Worm (Caenorhabditis elegans) whole organism, midembryonic: ENCODE measurements around the gene spp-1.

ENCODE experiments used
- T22C8.4 ChIP-seq: fragments of 200-800 bp; sonication (Bioruptor generic); IDR thresholded peaks from 2 replicates; pipeline ENCODE4 v1.3.6; 2022; ENCODE audit warnings: missing genetic modification characterization, missing compliant biosample characterization
- cog-1 ChIP-seq: sonication (generic microtip); optimal IDR thresholded peaks from 2 replicates; lab custom pipeline; 2016; ENCODE audit warnings: missing genetic modification characterization, missing compliant biosample characterization
- flt-1 ChIP-seq: fragments of 200-800 bp; sonication (Bioruptor generic); IDR thresholded peaks from 2 replicates; pipeline ENCODE4 v1.3.6; 2022; ENCODE audit warnings: missing genetic modification characterization, missing compliant biosample characterization
- klf-2 ChIP-seq: fragments of 200-800 bp; sonication (Bioruptor generic); conservative IDR thresholded peaks from 2 replicates; pipeline ENCODE4 v1.3.6; 2022; ENCODE audit warnings: missing genetic modification reagents, missing genetic modification characterization, missing compliant biosample characterization
- med-1 ChIP-seq: sonication (generic microtip); optimal IDR thresholded peaks from 2 replicates; lab custom pipeline; 2017; ENCODE audit warnings: missing genetic modification characterization, mild to moderate bottlenecking, missing compliant biosample characterization, antibody characterized with exemption, missing genetic modification reagents; ENCODE audit not compliant: insufficient read depth
- ref-1 ChIP-seq: fragments of 200-800 bp; sonication (Bioruptor generic); conservative IDR thresholded peaks from 2 replicates; pipeline ENCODE4 v1.3.6; 2022; ENCODE audit warnings: missing genetic modification reagents, missing genetic modification characterization, missing compliant biosample characterization
- tab-1 ChIP-seq: fragments of 200-800 bp; sonication (Bioruptor generic); IDR thresholded peaks from 2 replicates; pipeline ENCODE4 v1.3.6; 2022; ENCODE audit warnings: missing genetic modification characterization, missing compliant biosample characterization
- ztf-23 ChIP-seq: fragments of 200-800 bp; sonication (Bioruptor generic); IDR thresholded peaks from 2 replicates; pipeline ENCODE4 v1.3.6; 2022; ENCODE audit warnings: missing genetic modification reagents, missing genetic modification characterization, missing compliant biosample characterization
- ztf-29 ChIP-seq: fragments of 200-800 bp; sonication (Bioruptor generic); IDR thresholded peaks from 2 replicates; pipeline ENCODE4 v1.3.6; 2022; ENCODE audit warnings: missing genetic modification reagents, missing genetic modification characterization, missing compliant biosample characterization

Gene spp-1

ce11 chrIII:10318062-10318609, 37.3 kb downstream of the spp-1 start, which contains the start of the genes unc-50 and ostf-4:
TSS of gene unc-50 (minus strand) at chrIII:10318162.
TSS of gene ostf-4 (minus strand) at chrIII:10318559.
- no peak for TF ChIP-seq cog-1 (tag; lab: Kevin White, UChicago)
- TF ChIP-seq med-1 (GFP tag; lab: Kevin White, UChicago) = no peak
- no peak for TF ChIP-seq klf-2 (GFP tag; lab: Robert Waterston, UW)
- no peak for TF ChIP-seq T22C8.4 (GFP tag; lab: Robert Waterston, UW)
- TF ChIP-seq flt-1 = no peak
- TF ChIP-seq ztf-23 = no peak
- TF ChIP-seq ztf-29 = no peak
- no peak for TF ChIP-seq tab-1 (GFP tag; lab: Robert Waterston, UW)
- TF ChIP-seq ref-1 (GFP tag; lab: Robert Waterston, UW) = no peak

ce11 chrIII:10314234-10314633, 41.2 kb downstream of the spp-1 start:
- TF ChIP-seq T22C8.4 (GFP tag; lab: Robert Waterston, UW) (no peak), cog-1 (tag; lab: Kevin White, UChicago) (no peak), ztf-23 (no peak), ztf-29 (no peak), tab-1 (GFP tag; lab: Robert Waterston, UW) (no peak), ref-1 (GFP tag; lab: Robert Waterston, UW) (no peak), med-1 (GFP tag; lab: Kevin White, UChicago) (no peak), klf-2 (GFP tag; lab: Robert Waterston, UW) (no peak), flt-1 (no peak)

ce11 chrIII:10311016-10311415, 44.5 kb downstream of the spp-1 start, which contains the start of gene T07A5.7:
TSS of gene T07A5.7 (minus strand) at chrIII:10311116.
- TF ChIP-seq cog-1 (tag; lab: Kevin White, UChicago) (no peak), med-1 (GFP tag; lab: Kevin White, UChicago) (no peak), ztf-23 (no peak), ztf-29 (no peak), tab-1 (GFP tag; lab: Robert Waterston, UW) (no peak), ref-1 (GFP tag; lab: Robert Waterston, UW) (no peak), T22C8.4 (GFP tag; lab: Robert Waterston, UW) (no peak), klf-2 (GFP tag; lab: Robert Waterston, UW) (no peak), flt-1 (no peak)

- TF ChIP-seq ref-1 (GFP tag; lab: Robert Waterston, UW) (no peak), ztf-29 (no peak), med-1 (GFP tag; lab: Kevin White, UChicago) (no peak), klf-2 (GFP tag; lab: Robert Waterston, UW) (no peak), ztf-23 (no peak), T22C8.4 (GFP tag; lab: Robert Waterston, UW) (no peak), cog-1 (tag; lab: Kevin White, UChicago) (no peak), tab-1 (GFP tag; lab: Robert Waterston, UW) (no peak), flt-1 (no peak)
Observed at ce11 chrIII:10306049-10306448, 49.4 kb downstream of the spp-1 start, which contains the start of gene T07A5.1. TSS of gene T07A5.1 (minus strand) at chrIII:10306197.

- no peak for TF ChIP-seq cog-1 (tag; lab: Kevin White, UChicago)
- no peak for TF ChIP-seq ztf-29
- TF ChIP-seq flt-1 = no peak
- TF ChIP-seq med-1 (GFP tag; lab: Kevin White, UChicago) = no peak
Observed at ce11 chrIII:10305295-10305694, 50.2 kb downstream of the spp-1 start.
